Fruit fly (Drosophila melanogaster) whole organism, wandering third instar larva: ENCODE data around the gene hob.

Source experiments
- Abd-B ChIP-seq: fragments of >200 bp; optimal IDR thresholded peaks from 2 replicates; lab custom pipeline; 2017; ENCODE audit warnings: missing biosample characterization, missing genetic modification characterization
- CG32264 ChIP-seq: fragments of 200-800 bp; sonication (Bioruptor generic); optimal IDR thresholded peaks from 2 replicates; lab custom pipeline; 2016; ENCODE audit warnings: missing biosample characterization, missing genetic modification characterization
- CG9705 ChIP-seq: fragments of 200-800 bp; sonication (Bioruptor generic); optimal IDR thresholded peaks from 2 replicates; lab custom pipeline; 2018; ENCODE audit warnings: missing biosample characterization, mild to moderate bottlenecking, missing genetic modification characterization
- CrebA ChIP-seq: fragments of 200-800 bp; sonication (Bioruptor generic); optimal IDR thresholded peaks from 2 replicates; lab custom pipeline; 2016; ENCODE audit warnings: missing biosample characterization, mild to moderate bottlenecking, missing genetic modification characterization, borderline replicate concordance
- Dfd ChIP-seq: fragments of >200 bp; optimal IDR thresholded peaks from 2 replicates; lab custom pipeline; 2017; ENCODE audit warnings: missing biosample characterization, missing genetic modification characterization
- Dif ChIP-seq: fragments of 200-275, 200-300 bp; sonication (Bioruptor generic); optimal IDR thresholded peaks from 2 replicates; lab custom pipeline; 2018; ENCODE audit warnings: missing biosample characterization, missing genetic modification characterization; ENCODE audit not compliant: partially characterized antibody
- GATAd ChIP-seq: sonication (Bioruptor generic); optimal IDR thresholded peaks from 2 replicates; lab custom pipeline; 2016; ENCODE audit warnings: missing biosample characterization, missing genetic modification characterization
- HLH106 ChIP-seq: fragments of 200-800 bp; optimal IDR thresholded peaks from 3 replicates; lab custom pipeline; 2019; ENCODE audit warnings: missing biosample characterization, mild to moderate bottlenecking, missing genetic modification characterization, moderate library complexity
- Hnf4 ChIP-seq: fragments of 200-800 bp; sonication (Bioruptor generic); optimal IDR thresholded peaks from 2 replicates; lab custom pipeline; 2016; ENCODE audit warnings: missing biosample characterization, mild to moderate bottlenecking, missing genetic modification characterization
- Hr78 ChIP-seq: fragments of >200 bp; optimal IDR thresholded peaks from 2 replicates; lab custom pipeline; 2017; ENCODE audit warnings: missing biosample characterization, missing genetic modification characterization
- Hr83 ChIP-seq: fragments of 200-300 bp; sonication (Bioruptor generic); optimal IDR thresholded peaks from 2 replicates; lab custom pipeline; 2016; ENCODE audit warnings: missing biosample characterization, mild to moderate bottlenecking, missing genetic modification characterization, moderate library complexity; ENCODE audit not compliant: poor library complexity, severe bottlenecking
- Jra ChIP-seq: sonication (Bioruptor generic); optimal IDR thresholded peaks from 2 replicates; lab custom pipeline; 2016; ENCODE audit warnings: missing biosample characterization, missing genetic modification characterization
- Mio ChIP-seq: sonication (Bioruptor generic); optimal IDR thresholded peaks from 2 replicates; lab custom pipeline; 2016; ENCODE audit warnings: missing biosample characterization, missing genetic modification characterization
- Myc ChIP-seq: fragments of >200 bp; optimal IDR thresholded peaks from 2 replicates; lab custom pipeline; 2017
- N ChIP-seq: fragments of >200 bp; optimal IDR thresholded peaks from 2 replicates; lab custom pipeline; 2018; ENCODE audit warnings: missing biosample characterization, missing external identifiers, missing genetic modification characterization
- OdsH ChIP-seq: fragments of 200-800 bp; sonication (Bioruptor generic); optimal IDR thresholded peaks from 2 replicates; lab custom pipeline; 2016; ENCODE audit warnings: missing biosample characterization, mild to moderate bottlenecking, missing genetic modification characterization
- Rel ChIP-seq, 2 experiments: fragments of 200-800 bp; sonication (Bioruptor generic) in 1 of 2; optimal IDR thresholded peaks; 2 replicates in 1 of 2; 3 replicates in 1 of 2; lab custom pipeline; 2016 to 2019; ENCODE audit warnings: mild to moderate bottlenecking in 2 of 2, missing biosample characterization in 2 of 2, missing genetic modification characterization in 2 of 2, moderate library complexity in 1 of 2
- Sp1 ChIP-seq: fragments of 200-800 bp; sonication (Bioruptor generic); optimal IDR thresholded peaks from 3 replicates; lab custom pipeline; 2019; ENCODE audit warnings: missing biosample characterization, mild to moderate bottlenecking, missing genetic modification characterization, moderate library complexity
- Vsx2 ChIP-seq: fragments of 200-300, 225-300 bp; sonication (Bioruptor generic); optimal IDR thresholded peaks from 2 replicates; lab custom pipeline; 2018; ENCODE audit warnings: missing biosample characterization, missing genetic modification characterization; ENCODE audit not compliant: partially characterized antibody
- br ChIP-seq: fragments of 200-800 bp; sonication (Bioruptor generic); optimal IDR thresholded peaks from 2 replicates; lab custom pipeline; 2016; ENCODE audit warnings: missing biosample characterization, missing genetic modification characterization
- brk ChIP-seq: fragments of 200-800 bp; sonication (Bioruptor generic); optimal IDR thresholded peaks from 2 replicates; lab custom pipeline; 2016; ENCODE audit warnings: missing biosample characterization, mild to moderate bottlenecking, missing genetic modification characterization
- dl ChIP-seq, 2 experiments: fragments of 175-275, 200-275 bp in 1 of 2; fragments of 200-275 bp in 1 of 2; sonication (Bioruptor generic); optimal IDR thresholded peaks; lab custom pipeline; 2018; ENCODE audit warnings: mild to moderate bottlenecking in 2 of 2, missing biosample characterization in 2 of 2, missing genetic modification characterization in 2 of 2, moderate library complexity in 2 of 2; ENCODE audit not compliant: partially characterized antibody in 2 of 2, insufficient read depth in 1 of 2
- dmrt93B ChIP-seq: fragments of 200-800 bp; sonication (Bioruptor generic); optimal IDR thresholded peaks from 2 replicates; lab custom pipeline; 2018; ENCODE audit warnings: missing biosample characterization, mild to moderate bottlenecking, missing genetic modification characterization
- dsf ChIP-seq: sonication (Bioruptor generic); optimal IDR thresholded peaks from 2 replicates; lab custom pipeline; 2016; ENCODE audit warnings: missing biosample characterization, missing genetic modification characterization, borderline replicate concordance
- ey ChIP-seq: fragments of 200-800 bp; sonication (Bioruptor generic); optimal IDR thresholded peaks from 2 replicates; lab custom pipeline; 2016; ENCODE audit warnings: missing biosample characterization, missing genetic modification characterization
- foxo ChIP-seq, 2 experiments: fragments of 200-800 bp; sonication (Bioruptor generic); optimal IDR thresholded peaks; 2 replicates in 1 of 2; 3 replicates in 1 of 2; lab custom pipeline; 2016 to 2017; ENCODE audit warnings: missing biosample characterization in 2 of 2, missing genetic modification characterization in 2 of 2
- fru ChIP-seq: fragments of 200-800 bp; sonication (Bioruptor generic); optimal IDR thresholded peaks from 3 replicates; lab custom pipeline; 2016; ENCODE audit warnings: missing biosample characterization, mild to moderate bottlenecking, missing genetic modification characterization
- h ChIP-seq: fragments of 200-800 bp; sonication (Bioruptor generic); optimal IDR thresholded peaks from 3 replicates; lab custom pipeline; 2016; ENCODE audit warnings: missing biosample characterization, mild to moderate bottlenecking, missing genetic modification characterization
- jim ChIP-seq: fragments of 175-275, 200-325 bp; sonication (Bioruptor generic); optimal IDR thresholded peaks from 2 replicates; lab custom pipeline; 2016; ENCODE audit warnings: missing biosample characterization, mild to moderate bottlenecking, missing genetic modification characterization
- lola ChIP-seq: fragments of >200 bp; optimal IDR thresholded peaks from 2 replicates; lab custom pipeline; 2017; ENCODE audit warnings: missing biosample characterization, missing genetic modification characterization
- pan ChIP-seq: fragments of >200 bp; optimal IDR thresholded peaks from 2 replicates; lab custom pipeline; 2017
- psq ChIP-seq: fragments of 200-800 bp; sonication (Bioruptor generic); optimal IDR thresholded peaks from 3 replicates; lab custom pipeline; 2017; ENCODE audit warnings: missing biosample characterization, mild to moderate bottlenecking, missing genetic modification characterization, moderate library complexity
- rgr ChIP-seq: fragments of 200-800 bp; sonication (Bioruptor generic); optimal IDR thresholded peaks from 3 replicates; lab custom pipeline; 2016; ENCODE audit warnings: missing biosample characterization, mild to moderate bottlenecking, missing genetic modification characterization
- sage ChIP-seq: fragments of 200-800 bp; sonication (Bioruptor generic); optimal IDR thresholded peaks from 2 replicates; lab custom pipeline; 2016; ENCODE audit warnings: missing biosample characterization, mild to moderate bottlenecking, missing genetic modification characterization
- sv ChIP-seq: fragments of 200-800 bp; sonication (Bioruptor generic); optimal IDR thresholded peaks from 3 replicates; lab custom pipeline; 2016; ENCODE audit warnings: missing biosample characterization, missing genetic modification characterization
- tai ChIP-seq: sonication (Bioruptor generic); optimal IDR thresholded peaks from 2 replicates; lab custom pipeline; 2016; ENCODE audit warnings: missing biosample characterization, missing genetic modification characterization
- usp ChIP-seq: fragments of >200 bp; optimal IDR thresholded peaks from 2 replicates; lab custom pipeline; 2017; ENCODE audit warnings: missing biosample characterization, missing genetic modification characterization
- woc ChIP-seq: sonication (Bioruptor generic); optimal IDR thresholded peaks from 2 replicates; lab custom pipeline; 2016; ENCODE audit warnings: missing biosample characterization, mild to moderate bottlenecking, missing genetic modification characterization

hob gene

dm6 chr3L:3240597-3241367 lies 22.1 kb upstream of the hob start (continued):
- TF ChIP-seq brk (GFP tag; lab: Kevin White, UChicago) (peak; percentile 90), psq (peak; percentile 94), dsf (GFP tag; lab: Kevin White, UChicago) (no peak), Hnf4 (GFP tag; lab: Kevin White, UChicago) (peak; percentile 89), Dfd (GFP tag; lab: Kevin White, UChicago) (no peak), Jra (GFP tag; lab: Kevin White, UChicago) (peak; percentile 30)

dm6 chr3L:3239785-3240596 lies 21.3 kb upstream of the hob start:
- TF ChIP-seq tai (GFP tag; lab: Kevin White, UChicago) (peak; percentile 60), N (no peak), sage (peak; percentile 25), dsf (GFP tag; lab: Kevin White, UChicago) (no peak), Vsx2 (no peak), Dif (no peak), Abd-B (no peak), pan (lab: Kevin White, UChicago) (no peak), CG9705 (GFP tag; lab: Kevin White, UChicago) (no peak), br (GFP tag; lab: Kevin White, UChicago) (peak; percentile 46), CrebA (GFP tag; lab: Kevin White, UChicago) (peak; percentile 43), woc (GFP tag; lab: Kevin White, UChicago) (peak; percentile 30), jim (peak; percentile 45), Hr78 (GFP tag; lab: Kevin White, UChicago) (no peak), psq (peak; percentile 89), lola (no peak), fru (GFP tag; lab: Kevin White, UChicago) (peak; percentile 72), HLH106 (tag; lab: Kevin White, UChicago) (peak; percentile 23), dl (GFP tag; optimal IDR thresholded peaks at IDR 0.05; lab: Kevin White, UChicago; ENCODE audit: insufficient read depth in 1 of 2, partially characterized antibody in 2 of 2) (no peak), CG32264 (GFP tag; lab: Kevin White, UChicago) (peak; percentile 77), brk (GFP tag; lab: Kevin White, UChicago) (peak; percentile 37), OdsH (GFP tag; lab: Kevin White, UChicago) (peak; percentile 76), sv (GFP tag; lab: Kevin White, UChicago) (no peak), ey (GFP tag; lab: Kevin White, UChicago) (peak; percentile 84), Hr83 (peak; percentile 68), Dfd (GFP tag; lab: Kevin White, UChicago) (no peak), usp (GFP tag; lab: Kevin White, UChicago) (no peak), dmrt93B (GFP tag; lab: Kevin White, UChicago) (no peak), Jra (GFP tag; lab: Kevin White, UChicago) (peak; percentile 23), Rel (GFP tag; optimal IDR thresholded peaks at IDR 0.05; lab: Kevin White, UChicago) (peak; percentile 20), Rel (tag; optimal IDR thresholded peaks at IDR 0.05; lab: Kevin White, UChicago) (peak; percentile 76), h (GFP tag; lab: Kevin White, UChicago) (peak; percentile 57), Sp1 (GFP tag; lab: Kevin White, UChicago) (peak; percentile 74), rgr (peak; percentile 82), GATAd (GFP tag; lab: Kevin White, UChicago) (no peak), foxo (GFP tag; optimal IDR thresholded peaks at IDR 0.05; lab: Kevin White, UChicago) (peak in 1 of 2 experiments; percentile 69), Myc (no peak), Mio (GFP tag; lab: Kevin White, UChicago) (no peak), Hnf4 (GFP tag; lab: Kevin White, UChicago) (peak; percentile 71)
